Fruit fly (Drosophila melanogaster) whole organism, prepupa: ENCODE results near the gene CG2217.

Source experiments
- CG11762 ChIP-seq: fragments of 200-800 bp; sonication (Bioruptor generic); optimal IDR thresholded peaks from 3 replicates; lab custom pipeline; 2016; ENCODE audit warnings: missing biosample characterization, missing genetic modification characterization; ENCODE audit not compliant: insufficient read depth
- CG6792 ChIP-seq: fragments of 200-800 bp; sonication (Bioruptor generic); optimal IDR thresholded peaks from 3 replicates; lab custom pipeline; 2016; ENCODE audit warnings: missing biosample characterization, missing genetic modification characterization
- CG6854 ChIP-seq: fragments of 200-800 bp; sonication (Bioruptor generic); optimal IDR thresholded peaks from 2 replicates; lab custom pipeline; 2017; ENCODE audit warnings: missing biosample characterization, mild to moderate bottlenecking, missing genetic modification characterization
- Eip78C ChIP-seq: fragments of 200-800 bp; sonication (Bioruptor generic); peaks from one replicate; lab custom pipeline; 2016; ENCODE audit warnings: missing biosample characterization, missing genetic modification characterization
- Ets21C ChIP-seq: fragments of 200-800 bp; sonication (Bioruptor generic); optimal IDR thresholded peaks from 3 replicates; lab custom pipeline; 2016; ENCODE audit warnings: missing biosample characterization, missing genetic modification characterization
- Gug ChIP-seq: fragments of 200-800 bp; sonication (Bioruptor generic); IDR thresholded peaks from 2 replicates; pipeline ENCODE4 v1.3.6; 2022; ENCODE audit warnings: missing biosample characterization, missing genetic modification characterization
- OdsH ChIP-seq: fragments of 200-800 bp; sonication (Bioruptor generic); optimal IDR thresholded peaks from 3 replicates; lab custom pipeline; 2016; ENCODE audit warnings: missing biosample characterization, missing genetic modification characterization
- Smox ChIP-seq: fragments of 200-800 bp; sonication (Bioruptor generic); optimal IDR thresholded peaks from 3 replicates; lab custom pipeline; 2016; ENCODE audit warnings: missing biosample characterization, missing genetic modification characterization
- Sox15 ChIP-seq: fragments of 200-800 bp; sonication (Bioruptor generic); optimal IDR thresholded peaks from 3 replicates; lab custom pipeline; 2016; ENCODE audit warnings: missing biosample characterization, missing genetic modification characterization
- fkh ChIP-seq: fragments of 200-800 bp; sonication (Bioruptor generic); optimal IDR thresholded peaks from 3 replicates; lab custom pipeline; 2017; ENCODE audit warnings: missing biosample characterization, mild to moderate bottlenecking, missing genetic modification characterization, moderate library complexity
- salr ChIP-seq, 2 experiments: fragments of 200-800 bp; sonication (Bioruptor generic); optimal IDR thresholded peaks; 3 replicates each; lab custom pipeline; 2016 to 2018; ENCODE audit warnings: missing biosample characterization in 2 of 2, missing genetic modification characterization in 2 of 2, mild to moderate bottlenecking in 1 of 2
- svp ChIP-seq: fragments of 200-800 bp; sonication (Bioruptor generic); peaks from one replicate; lab custom pipeline; 2016; ENCODE audit warnings: missing biosample characterization, missing genetic modification characterization
- vri ChIP-seq: fragments of 200-800 bp; sonication (Bioruptor generic); optimal IDR thresholded peaks from 3 replicates; lab custom pipeline; 2016; ENCODE audit warnings: missing biosample characterization, mild to moderate bottlenecking, missing genetic modification characterization

- TF ChIP-seq salr (GFP tag; optimal IDR thresholded peaks at IDR 0.05; lab: Kevin White, UChicago) (no peak), OdsH (GFP tag; lab: Kevin White, UChicago) (no peak), Smox (no peak), Gug (GFP tag; lab: Robert Waterston, UW) (no peak), Eip78C (GFP tag; lab: Kevin White, UChicago) (peak; percentile 26), CG6854 (GFP tag; lab: Kevin White, UChicago) (peak; percentile 21), CG11762 (GFP tag; lab: Kevin White, UChicago) (no peak), fkh (GFP tag; lab: Kevin White, UChicago) (no peak), vri (GFP tag; lab: Kevin White, UChicago) (no peak), Sox15 (no peak), Ets21C (GFP tag; lab: Kevin White, UChicago) (no peak), CG6792 (no peak), svp (peak; percentile 50)
Observed at dm6 chr3R:30460187-30460586, 37.4 kb upstream of the CG2217 start.
